Worm (Caenorhabditis elegans) whole organism, L4 larva: Measurements from ENCODE around the gene unc-116.

Experiments
- D1046.2 ChIP-seq: fragments of 200-800 bp; sonication (Bioruptor generic); IDR thresholded peaks from 2 replicates; pipeline ENCODE4 v1.3.6; 2022; ENCODE audit warnings: missing genetic modification characterization, missing compliant biosample characterization
- F26F4.8 ChIP-seq: fragments of 200-800 bp; sonication (Bioruptor generic); conservative IDR thresholded peaks from 2 replicates; pipeline ENCODE4 v1.3.6; 2022; ENCODE audit warnings: missing genetic modification characterization, missing compliant biosample characterization
- T20F7.1 ChIP-seq: fragments of 200-800 bp; sonication (Bioruptor generic); optimal IDR thresholded peaks from 2 replicates; lab custom pipeline; 2018; ENCODE audit warnings: mild to moderate bottlenecking, missing genetic modification characterization, missing compliant biosample characterization
- ZK546.5 ChIP-seq, 2 experiments: sonication (generic microtip); optimal IDR thresholded peaks; 2 replicates each; lab custom pipeline; 2017; ENCODE audit warnings: missing biosample characterization in 2 of 2, missing genetic modification characterization in 2 of 2
- aha-1 ChIP-seq: fragments of 150-350 bp; peaks from one replicate; lab custom pipeline; 2014; ENCODE audit warnings: missing biosample characterization, missing genetic modification characterization
- ceh-20 ChIP-seq: fragments of 200-800 bp; sonication (Bioruptor generic); IDR thresholded peaks from 2 replicates; pipeline ENCODE4 v1.3.6; 2022; ENCODE audit warnings: missing genetic modification reagents, missing genetic modification characterization, missing compliant biosample characterization
- daf-12 ChIP-seq: fragments of 150-350 bp; optimal IDR thresholded peaks from 2 replicates; lab custom pipeline; 2014; ENCODE audit warnings: missing biosample characterization, missing genetic modification reagents, missing genetic modification characterization
- daf-16 ChIP-seq, 3 experiments: sonication (generic microtip); optimal IDR thresholded peaks; 2 replicates each; lab custom pipeline; 2016 to 2017; ENCODE audit warnings: missing genetic modification characterization in 3 of 3, missing genetic modification reagents in 3 of 3, mild to moderate bottlenecking in 2 of 3, missing compliant biosample characterization in 2 of 3, missing biosample characterization in 1 of 3, moderate library complexity in 1 of 3
- daf-19 ChIP-seq: fragments of 200-800 bp; sonication (Bioruptor generic); conservative IDR thresholded peaks from 2 replicates; pipeline ENCODE4 v1.3.6; 2022; ENCODE audit warnings: missing genetic modification characterization, missing compliant biosample characterization
- dmd-6 ChIP-seq: fragments of 200-800 bp; sonication (Bioruptor generic); IDR thresholded peaks from 2 replicates; pipeline ENCODE4 v1.3.6; 2022; ENCODE audit warnings: missing genetic modification reagents, missing genetic modification characterization, missing compliant biosample characterization
- dmd-8 ChIP-seq: fragments of 200-800 bp; sonication (Bioruptor generic); IDR thresholded peaks from 2 replicates; pipeline ENCODE4 v1.3.6; 2022; ENCODE audit warnings: missing genetic modification characterization, missing compliant biosample characterization
- dmd-9 ChIP-seq: fragments of 200-800 bp; sonication (Bioruptor generic); IDR thresholded peaks from 2 replicates; pipeline ENCODE4 v1.3.6; 2022; ENCODE audit warnings: missing genetic modification reagents, missing genetic modification characterization, missing compliant biosample characterization
- dpl-1 ChIP-seq: fragments of 150-350 bp; optimal IDR thresholded peaks from 2 replicates; lab custom pipeline; 2014; ENCODE audit warnings: missing biosample characterization, missing genetic modification reagents, missing genetic modification characterization
- dve-1 ChIP-seq: sonication (generic microtip); optimal IDR thresholded peaks from 2 replicates; lab custom pipeline; 2017; ENCODE audit warnings: antibody characterized with exemption, mild to moderate bottlenecking, missing genetic modification characterization, missing compliant biosample characterization; ENCODE audit not compliant: insufficient read depth
- egl-43 ChIP-seq: fragments of 200-800 bp; sonication (Bioruptor generic); IDR thresholded peaks from 2 replicates; pipeline ENCODE4 v1.3.6; 2022; ENCODE audit warnings: missing genetic modification reagents, missing genetic modification characterization, missing compliant biosample characterization
- fkh-10 ChIP-seq: fragments of 150-350 bp; optimal IDR thresholded peaks from 2 replicates; lab custom pipeline; 2014; ENCODE audit warnings: missing biosample characterization, missing genetic modification reagents, missing genetic modification characterization
- gei-8 ChIP-seq: fragments of 200-800 bp; sonication (Bioruptor generic); optimal IDR thresholded peaks from 2 replicates; lab custom pipeline; 2018; ENCODE audit warnings: mild to moderate bottlenecking, missing genetic modification characterization, missing compliant biosample characterization
- hif-1 ChIP-seq, 2 experiments: sonication (generic microtip); optimal IDR thresholded peaks; 2 replicates each; lab custom pipeline; 2016 to 2017; ENCODE audit warnings: missing compliant biosample characterization in 2 of 2, missing genetic modification characterization in 2 of 2, missing genetic modification reagents in 2 of 2, missing genotype in 2 of 2, mild to moderate bottlenecking in 1 of 2
- hlh-11 ChIP-seq: fragments of 200-800 bp; sonication (Bioruptor generic); optimal IDR thresholded peaks from 2 replicates; lab custom pipeline; 2018; ENCODE audit warnings: mild to moderate bottlenecking, missing genetic modification characterization, missing compliant biosample characterization
- hlh-30 ChIP-seq: sonication (generic microtip); optimal IDR thresholded peaks from 2 replicates; lab custom pipeline; 2017; ENCODE audit warnings: antibody characterized with exemption, mild to moderate bottlenecking, missing genetic modification characterization, missing compliant biosample characterization; ENCODE audit not compliant: insufficient read depth
- hmg-1.1 ChIP-seq: fragments of 200-800 bp; sonication (Bioruptor generic); IDR thresholded peaks from 2 replicates; pipeline ENCODE4 v1.3.6; 2022; ENCODE audit warnings: missing genetic modification reagents, missing genetic modification characterization, missing compliant biosample characterization
- lin-1 ChIP-seq: fragments of 200-800 bp; sonication (Bioruptor generic); IDR thresholded peaks from 2 replicates; pipeline ENCODE4 v1.3.6; 2022; ENCODE audit warnings: missing genetic modification reagents, missing genetic modification characterization, missing compliant biosample characterization
- lin-29 ChIP-seq: fragments of 200-800 bp; sonication (Bioruptor generic); IDR thresholded peaks from 2 replicates; pipeline ENCODE4 v1.3.6; 2022; ENCODE audit warnings: missing genetic modification reagents, missing genetic modification characterization, missing compliant biosample characterization
- lir-3 ChIP-seq: sonication (generic microtip); optimal IDR thresholded peaks from 2 replicates; lab custom pipeline; 2016; ENCODE audit warnings: mild to moderate bottlenecking, missing genetic modification characterization, missing compliant biosample characterization
- lsy-2 ChIP-seq, 2 experiments: fragments of 150-350 bp in 1 of 2; sonication (generic microtip) in 1 of 2; optimal IDR thresholded peaks; 2 replicates each; lab custom pipeline; 2014 to 2017; ENCODE audit warnings: missing biosample characterization in 2 of 2, missing genetic modification characterization in 2 of 2
- madf-9 ChIP-seq: fragments of 200-800 bp; sonication (Bioruptor generic); conservative IDR thresholded peaks from 2 replicates; pipeline ENCODE4 v1.3.6; 2022; ENCODE audit warnings: missing genetic modification reagents, missing genetic modification characterization, missing compliant biosample characterization
- mdt-29 ChIP-seq: fragments of 200-800 bp; sonication (Bioruptor generic); IDR thresholded peaks from 2 replicates; pipeline ENCODE4 v1.3.6; 2022; ENCODE audit warnings: missing genetic modification reagents, missing genetic modification characterization, missing compliant biosample characterization
- mep-1 ChIP-seq: fragments of 150-350 bp; sonication (generic microtip); optimal IDR thresholded peaks from 3 replicates; lab custom pipeline; 2014; ENCODE audit warnings: missing biosample characterization, missing genetic modification characterization
- mes-2 ChIP-seq: sonication (generic microtip); optimal IDR thresholded peaks from 2 replicates; lab custom pipeline; 2016; ENCODE audit warnings: missing genotype, mild to moderate bottlenecking, missing genetic modification characterization, missing compliant biosample characterization; ENCODE audit not compliant: poor library complexity, severe bottlenecking
- nhr-11 ChIP-seq: fragments of 150-350 bp; optimal IDR thresholded peaks from 2 replicates; lab custom pipeline; 2014; ENCODE audit warnings: missing biosample characterization, missing genetic modification characterization
- nhr-237 ChIP-seq: sonication (generic microtip); optimal IDR thresholded peaks from 2 replicates; lab custom pipeline; 2017; ENCODE audit warnings: missing biosample characterization, missing genetic modification characterization
- nhr-28 ChIP-seq: fragments of 150-350 bp; optimal IDR thresholded peaks from 2 replicates; lab custom pipeline; 2014; ENCODE audit warnings: missing biosample characterization, missing genetic modification characterization
- nhr-41 ChIP-seq: fragments of 200-800 bp; sonication (Bioruptor generic); IDR thresholded peaks from 2 replicates; pipeline ENCODE4 v1.3.6; 2022; ENCODE audit warnings: missing genetic modification reagents, missing genetic modification characterization, missing compliant biosample characterization
- nhr-42 ChIP-seq: fragments of 200-800 bp; sonication (Bioruptor generic); IDR thresholded peaks from 2 replicates; pipeline ENCODE4 v1.3.6; 2022; ENCODE audit warnings: missing genetic modification characterization, missing compliant biosample characterization
- nhr-48 ChIP-seq: sonication (generic microtip); optimal IDR thresholded peaks from 2 replicates; lab custom pipeline; 2016; ENCODE audit warnings: mild to moderate bottlenecking, missing genetic modification characterization, missing compliant biosample characterization
- nhr-6 ChIP-seq: fragments of 150-350 bp; optimal IDR thresholded peaks from 2 replicates; lab custom pipeline; 2014; ENCODE audit warnings: missing biosample characterization, missing genetic modification characterization
- php-3 ChIP-seq: fragments of 200-800 bp; sonication (Bioruptor generic); IDR thresholded peaks from 2 replicates; pipeline ENCODE4 v1.3.6; 2022; ENCODE audit warnings: missing genetic modification reagents, missing genetic modification characterization, missing compliant biosample characterization
- tra-1 ChIP-seq: fragments of 200-800 bp; sonication (Bioruptor generic); IDR thresholded peaks from 2 replicates; pipeline ENCODE4 v1.3.6; 2022; ENCODE audit warnings: missing genetic modification reagents, missing genetic modification characterization, missing compliant biosample characterization
- unc-130 ChIP-seq: sonication (generic microtip); optimal IDR thresholded peaks from 2 replicates; lab custom pipeline; 2016; ENCODE audit warnings: missing genetic modification reagents, missing genetic modification characterization, missing compliant biosample characterization
- unc-39 ChIP-seq: sonication (generic microtip); optimal IDR thresholded peaks from 2 replicates; lab custom pipeline; 2017; ENCODE audit warnings: missing biosample characterization, missing genetic modification characterization
- unc-62 ChIP-seq, 3 experiments: fragments of 150-350 bp in 1 of 3; sonication (generic microtip); optimal IDR thresholded peaks in 2 of 3; peaks in 1 of 3; 1 replicate in 1 of 3; 2 replicates in 2 of 3; lab custom pipeline; 2014 to 2017; ENCODE audit warnings: missing biosample characterization in 3 of 3, missing genetic modification characterization in 3 of 3, missing genetic modification reagents in 3 of 3, missing genotype in 1 of 3

The unc-116 gene

DNA sequence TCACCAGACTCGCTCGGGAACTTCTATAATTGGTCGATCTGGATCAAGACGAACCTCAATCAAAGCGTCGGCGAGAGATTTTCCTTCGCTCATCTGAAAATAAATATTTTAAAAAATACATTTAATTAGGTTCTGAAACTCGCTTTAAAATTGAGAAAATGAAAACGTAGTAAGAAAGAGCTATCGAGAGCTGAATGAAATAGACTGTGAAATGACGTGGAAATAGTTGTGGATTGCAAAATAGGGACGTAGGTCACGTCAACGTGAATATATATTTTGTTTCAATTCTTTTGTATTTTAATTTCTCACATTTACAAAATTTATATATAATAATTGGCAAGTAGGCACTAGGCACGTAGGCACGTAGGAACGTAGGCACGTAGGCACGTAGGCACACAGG lies 20.5 kb downstream of the unc-116 start, which contains the start of gene ZC262.4:
Gene ZC262.4 (minus strand): TSS at position 101 of the 400 bp plus-strand sequence.
- no peak for TF ChIP-seq dmd-8 (GFP tag; lab: Robert Waterston, UW)
- TF ChIP-seq unc-62 (GFP tag; optimal IDR thresholded peaks at IDR 0.05 in 1 of 2; lab: Kevin White, UChicago): no peak
- TF ChIP-seq unc-62 (tag; optimal IDR thresholded peaks at IDR 0.05; lab: Kevin White, UChicago): no peak
- TF ChIP-seq nhr-42: no peak
- TF ChIP-seq hmg-1.1 (GFP tag; lab: Robert Waterston, UW): no peak
- no peak for TF ChIP-seq lir-3 (tag; lab: Kevin White, UChicago)
- no peak for TF ChIP-seq nhr-237
- TF ChIP-seq D1046.2: no peak
- TF ChIP-seq mdt-29 (GFP tag; lab: Robert Waterston, UW): no peak
- TF ChIP-seq dmd-9 (GFP tag; lab: Robert Waterston, UW): no peak
- no peak for TF ChIP-seq nhr-41 (GFP tag; lab: Robert Waterston, UW)
- TF ChIP-seq unc-130 (GFP tag; lab: Kevin White, UChicago): no peak
- TF ChIP-seq nhr-28: no peak
- TF ChIP-seq, all 104 proteins: peak for 0

DNA sequence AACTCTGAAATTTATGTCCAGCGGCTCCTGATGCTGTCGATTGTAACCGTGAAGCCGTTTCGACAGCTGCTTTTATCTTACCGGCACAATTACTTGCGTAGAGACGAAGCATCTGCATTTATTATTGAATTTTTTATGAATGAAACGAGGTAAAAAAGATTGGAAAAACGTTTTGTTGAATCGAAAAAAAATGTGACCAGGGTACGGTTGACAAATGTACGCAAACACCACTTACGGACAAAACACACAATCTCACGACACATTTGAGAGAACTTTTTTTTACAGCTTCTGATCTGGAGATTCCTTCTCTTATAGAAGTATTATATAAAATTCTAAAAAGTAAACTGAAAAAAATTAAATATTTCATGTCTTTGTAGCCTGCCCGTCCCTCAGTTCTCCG lies 23.2 kb downstream of the unc-116 start, which contains the start of the genes mrps-18A and ZC262.2:
Gene mrps-18A (minus strand): TSS at position 141 of the 400 bp plus-strand sequence.
Gene ZC262.2 (plus strand): TSS at position 284 of the 400 bp plus-strand sequence.
- TF ChIP-seq hlh-30 (peak; percentile 90), nhr-6 (tag; lab: Kevin White, UChicago) (no peak), lin-29 (no peak), mep-1 (tag; lab: Kevin White, UChicago) (peak; percentile 6), tra-1 (GFP tag; lab: Robert Waterston, UW) (no peak), egl-43 (no peak), mes-2 (tag; lab: Kevin White, UChicago) (peak; percentile 57), ceh-20 (GFP tag; lab: Robert Waterston, UW) (no peak), hif-1 (tag; optimal IDR thresholded peaks at IDR 0.05; lab: Kevin White, UChicago) (no peak), lsy-2 (tag; optimal IDR thresholded peaks at IDR 0.05; lab: Kevin White, UChicago) (peak; percentile 22 to 97), dpl-1 (GFP tag; lab: Kevin White, UChicago) (peak; percentile 48), gei-8 (GFP tag; lab: Kevin White, UChicago) (no peak), daf-16 (GFP tag; optimal IDR thresholded peaks at IDR 0.05; lab: Kevin White, UChicago) (no peak), daf-16 (tag; optimal IDR thresholded peaks at IDR 0.05; lab: Kevin White, UChicago) (peak; percentile 40)
- TF ChIP-seq, all 104 proteins: peak for 6

ce11 chrIII:8331211-8331610 lies 23.8 kb downstream of the unc-116 start, which contains the start of gene iglr-2:
Gene iglr-2 (minus strand): TSS chrIII:8331311.
- TF ChIP-seq aha-1 (tag; lab: Kevin White, UChicago) (peak; percentile 30), nhr-11 (no peak)

- TF ChIP-seq unc-39 (tag; lab: Kevin White, UChicago) (no peak), ZK546.5 (tag; optimal IDR thresholded peaks at IDR 0.05; lab: Kevin White, UChicago) (no peak), madf-9 (no peak), dve-1 (peak; percentile 82), lin-1 (no peak), T20F7.1 (GFP tag; lab: Kevin White, UChicago) (no peak), hlh-30 (peak; percentile 37), egl-43 (no peak), daf-12 (tag; lab: Kevin White, UChicago) (no peak), daf-19 (GFP tag; lab: Robert Waterston, UW) (no peak), mes-2 (tag; lab: Kevin White, UChicago) (peak; percentile 11), dmd-6 (GFP tag; lab: Robert Waterston, UW) (peak; percentile 74), lsy-2 (tag; optimal IDR thresholded peaks at IDR 0.05; lab: Kevin White, UChicago) (peak in 1 of 2 experiments; percentile 51), nhr-48 (tag; lab: Kevin White, UChicago) (peak; percentile 2), fkh-10 (no peak), daf-16 (GFP tag; optimal IDR thresholded peaks at IDR 0.05; lab: Kevin White, UChicago) (no peak), daf-16 (tag; optimal IDR thresholded peaks at IDR 0.05; lab: Kevin White, UChicago) (peak; percentile 49), php-3 (GFP tag; lab: Robert Waterston, UW) (peak; percentile 12; the same call in 1 of the 2 replicates), F26F4.8 (GFP tag; lab: Robert Waterston, UW) (no peak), nhr-28 (peak; percentile 17), aha-1 (tag; lab: Kevin White, UChicago) (peak; percentile 13), hlh-11 (tag; lab: Kevin White, UChicago) (peak; percentile 55)
Measured at ce11 chrIII:8325574-8326513, 29.1 kb downstream of the unc-116 start, which contains the start of gene ZC262.13. Gene ZC262.13 (plus strand): TSS chrIII:8326214.
